Worm (Caenorhabditis elegans): ENCODE measurements around the gene F52E4.5.

DNA sequence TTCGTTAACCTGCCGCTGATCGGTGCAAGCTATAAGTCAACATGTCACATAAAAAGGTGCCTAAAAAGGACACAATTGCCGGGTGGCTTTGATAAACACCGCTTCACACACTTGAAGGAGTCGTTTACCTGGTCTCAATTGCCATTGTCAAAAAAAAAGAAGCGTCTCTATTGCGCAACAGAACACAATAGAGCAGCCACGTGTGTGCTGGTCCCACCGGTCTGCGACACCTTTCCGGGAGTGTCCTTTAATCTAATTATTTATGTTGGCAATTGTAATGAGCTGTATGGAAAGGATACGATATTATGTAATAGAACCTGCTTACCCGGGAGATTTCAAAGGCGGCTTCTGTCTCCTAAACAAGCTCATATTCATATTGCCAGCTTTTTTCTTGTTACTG, 25.4 kb downstream of the F52E4.5 start:
- TF ChIP-seq him-1 (tag; optimal IDR thresholded peaks at IDR 0.05) (no peak), W03F9.2 (tag; optimal IDR thresholded peaks at IDR 0.05) (no peak)
